Fruit fly (Drosophila melanogaster) whole organism, prepupa: ENCODE data around the gene Larp4B.

ENCODE experiments used
- Blimp-1 ChIP-seq: fragments of 200-800 bp; sonication (Bioruptor generic); optimal IDR thresholded peaks from 3 replicates; lab custom pipeline; 2017; ENCODE audit warnings: missing biosample characterization, missing genetic modification characterization, mild to moderate bottlenecking, moderate library complexity, missing genetic modification reagents
- CG10631 ChIP-seq: fragments of 200-800 bp; sonication (Bioruptor generic); optimal IDR thresholded peaks from 2 replicates; lab custom pipeline; 2016; ENCODE audit warnings: missing biosample characterization, missing genetic modification characterization
- CG10669 ChIP-seq: fragments of 200-800 bp; sonication (Bioruptor generic); optimal IDR thresholded peaks from 3 replicates; lab custom pipeline; 2018; ENCODE audit warnings: missing biosample characterization, mild to moderate bottlenecking, missing genetic modification characterization, moderate library complexity
- CG11294 ChIP-seq: fragments of 200-800 bp; sonication (Bioruptor generic); IDR thresholded peaks from 2 replicates; pipeline ENCODE4 v1.3.6; 2022; ENCODE audit warnings: missing biosample characterization, missing genetic modification characterization
- CG11762 ChIP-seq: fragments of 200-800 bp; sonication (Bioruptor generic); optimal IDR thresholded peaks from 3 replicates; lab custom pipeline; 2016; ENCODE audit warnings: missing biosample characterization, missing genetic modification characterization; ENCODE audit not compliant: insufficient read depth
- CG11902 ChIP-seq: fragments of 200-800 bp; sonication (Bioruptor generic); optimal IDR thresholded peaks from 3 replicates; lab custom pipeline; 2016; ENCODE audit warnings: missing biosample characterization, missing genetic modification characterization
- CG15336 ChIP-seq: fragments of 200-800 bp; sonication (Bioruptor generic); IDR thresholded peaks from 2 replicates; pipeline ENCODE4 v1.3.6; 2022; ENCODE audit warnings: missing biosample characterization, missing genetic modification characterization
- CG16779 ChIP-seq: fragments of 200-800 bp; sonication (Bioruptor generic); optimal IDR thresholded peaks from 3 replicates; lab custom pipeline; 2017; ENCODE audit warnings: missing biosample characterization, mild to moderate bottlenecking, missing genetic modification characterization
- CG3032 ChIP-seq: fragments of 200-800 bp; optimal IDR thresholded peaks from 2 replicates; lab custom pipeline; 2019; ENCODE audit warnings: missing biosample characterization, mild to moderate bottlenecking, missing genetic modification characterization, moderate library complexity
- CG32006 ChIP-seq: fragments of 200-800 bp; sonication (Bioruptor generic); optimal IDR thresholded peaks from 3 replicates; lab custom pipeline; 2017; ENCODE audit warnings: missing biosample characterization, mild to moderate bottlenecking, missing genetic modification characterization
- CG34406 ChIP-seq: fragments of 200-800 bp; sonication (Bioruptor generic); optimal IDR thresholded peaks from 3 replicates; lab custom pipeline; 2016; ENCODE audit warnings: missing biosample characterization, missing genetic modification characterization
- CG3919 ChIP-seq: fragments of 200-800 bp; sonication (Bioruptor generic); optimal IDR thresholded peaks from 3 replicates; lab custom pipeline; 2016; ENCODE audit warnings: missing biosample characterization, missing genetic modification characterization
- CG4318 ChIP-seq: fragments of 200-800 bp; sonication (Bioruptor generic); optimal IDR thresholded peaks from 3 replicates; lab custom pipeline; 2017; ENCODE audit warnings: missing biosample characterization, mild to moderate bottlenecking, missing genetic modification characterization
- CG6808 ChIP-seq: fragments of 200-800 bp; sonication (Bioruptor generic); optimal IDR thresholded peaks from 3 replicates; lab custom pipeline; 2017; ENCODE audit warnings: missing biosample characterization, missing genetic modification characterization, mild to moderate bottlenecking, moderate library complexity, missing genetic modification reagents
- CG6854 ChIP-seq: fragments of 200-800 bp; sonication (Bioruptor generic); optimal IDR thresholded peaks from 2 replicates; lab custom pipeline; 2017; ENCODE audit warnings: missing biosample characterization, mild to moderate bottlenecking, missing genetic modification characterization
- CG7368 ChIP-seq: fragments of 200-800 bp; sonication (Bioruptor generic); optimal IDR thresholded peaks from 3 replicates; lab custom pipeline; 2016; ENCODE audit warnings: missing biosample characterization, missing genetic modification characterization
- CG8119 ChIP-seq: fragments of 200-800 bp; sonication (Bioruptor generic); IDR thresholded peaks from 3 replicates; pipeline ENCODE4 v1.3.6; 2022; ENCODE audit warnings: missing biosample characterization, missing genetic modification characterization
- CG8319 ChIP-seq: fragments of 200-800 bp; sonication (Bioruptor generic); optimal IDR thresholded peaks from 3 replicates; lab custom pipeline; 2016; ENCODE audit warnings: missing biosample characterization, missing genetic modification characterization
- CG8632 ChIP-seq: fragments of 200-800 bp; sonication (Bioruptor generic); optimal IDR thresholded peaks from 3 replicates; lab custom pipeline; 2016; ENCODE audit warnings: missing biosample characterization, missing genetic modification characterization
- CG9139 ChIP-seq: fragments of 200-800 bp; sonication (Bioruptor generic); optimal IDR thresholded peaks from 3 replicates; lab custom pipeline; 2017; ENCODE audit warnings: missing biosample characterization, mild to moderate bottlenecking, missing genetic modification characterization
- Eip75B ChIP-seq: fragments of 200-800 bp; sonication (Bioruptor generic); optimal IDR thresholded peaks from 3 replicates; lab custom pipeline; 2016; ENCODE audit warnings: missing biosample characterization, missing genetic modification characterization
- Eip78C ChIP-seq: fragments of 200-800 bp; sonication (Bioruptor generic); peaks from one replicate; lab custom pipeline; 2016; ENCODE audit warnings: missing biosample characterization, missing genetic modification characterization
- Eip93F ChIP-seq: fragments of 200-800 bp; sonication (Bioruptor generic); optimal IDR thresholded peaks from 2 replicates; lab custom pipeline; 2016; ENCODE audit warnings: missing biosample characterization, mild to moderate bottlenecking, missing genetic modification characterization
- Ets96B ChIP-seq: fragments of 200-800 bp; optimal IDR thresholded peaks from 2 replicates; lab custom pipeline; 2019; ENCODE audit warnings: missing biosample characterization, mild to moderate bottlenecking, missing genetic modification characterization, moderate library complexity
- Gug ChIP-seq: fragments of 200-800 bp; sonication (Bioruptor generic); IDR thresholded peaks from 2 replicates; pipeline ENCODE4 v1.3.6; 2022; ENCODE audit warnings: missing biosample characterization, missing genetic modification characterization
- Hr39 ChIP-seq: fragments of 200-800 bp; sonication (Bioruptor generic); optimal IDR thresholded peaks from 2 replicates; lab custom pipeline; 2016; ENCODE audit warnings: missing biosample characterization, missing genetic modification characterization
- Hr4 ChIP-seq: fragments of 200-800 bp; sonication (Bioruptor generic); optimal IDR thresholded peaks from 3 replicates; lab custom pipeline; 2016; ENCODE audit warnings: missing biosample characterization, missing genetic modification characterization
- Lpt ChIP-seq: fragments of 200-800 bp; sonication (Bioruptor generic); optimal IDR thresholded peaks from 3 replicates; lab custom pipeline; 2016; ENCODE audit warnings: missing biosample characterization, missing genetic modification characterization
- Met ChIP-seq: fragments of 200-800 bp; sonication (Bioruptor generic); optimal IDR thresholded peaks from 3 replicates; lab custom pipeline; 2016; ENCODE audit warnings: missing biosample characterization, missing genetic modification characterization
- OdsH ChIP-seq: fragments of 200-800 bp; sonication (Bioruptor generic); optimal IDR thresholded peaks from 3 replicates; lab custom pipeline; 2016; ENCODE audit warnings: missing biosample characterization, missing genetic modification characterization
- Smox ChIP-seq: fragments of 200-800 bp; sonication (Bioruptor generic); optimal IDR thresholded peaks from 3 replicates; lab custom pipeline; 2016; ENCODE audit warnings: missing biosample characterization, missing genetic modification characterization
- Sox14 ChIP-seq: fragments of 200-800 bp; sonication (Bioruptor generic); optimal IDR thresholded peaks from 3 replicates; lab custom pipeline; 2016; ENCODE audit warnings: missing biosample characterization, missing genetic modification characterization
- cyc ChIP-seq: fragments of 200-800 bp; sonication (Bioruptor generic); optimal IDR thresholded peaks from 3 replicates; lab custom pipeline; 2016; ENCODE audit warnings: missing biosample characterization, missing genetic modification characterization
- dac ChIP-seq: fragments of 200-800 bp; sonication (Bioruptor generic); optimal IDR thresholded peaks from 2 replicates; lab custom pipeline; 2017; ENCODE audit warnings: missing biosample characterization, mild to moderate bottlenecking, missing genetic modification characterization
- eg ChIP-seq: fragments of 200-800 bp; sonication (Bioruptor generic); IDR thresholded peaks from 3 replicates; pipeline ENCODE4 v1.3.6; 2022; ENCODE audit warnings: missing biosample characterization, missing genetic modification characterization
- esn ChIP-seq: fragments of 200-800 bp; sonication (Bioruptor generic); optimal IDR thresholded peaks from 2 replicates; lab custom pipeline; 2016; ENCODE audit warnings: missing biosample characterization, mild to moderate bottlenecking, missing genetic modification characterization, moderate library complexity
- fd85E ChIP-seq: fragments of 200-800 bp; sonication (Bioruptor generic); optimal IDR thresholded peaks from 3 replicates; lab custom pipeline; 2016; ENCODE audit warnings: missing biosample characterization, missing genetic modification characterization
- fkh ChIP-seq: fragments of 200-800 bp; sonication (Bioruptor generic); optimal IDR thresholded peaks from 3 replicates; lab custom pipeline; 2017; ENCODE audit warnings: missing biosample characterization, mild to moderate bottlenecking, missing genetic modification characterization, moderate library complexity
- lz ChIP-seq: fragments of 200-800 bp; sonication (Bioruptor generic); optimal IDR thresholded peaks from 3 replicates; lab custom pipeline; 2016; ENCODE audit warnings: missing biosample characterization, missing genetic modification characterization
- net ChIP-seq: fragments of 200-800 bp; sonication (Bioruptor generic); optimal IDR thresholded peaks from 3 replicates; lab custom pipeline; 2016; ENCODE audit warnings: missing biosample characterization, missing genetic modification characterization
- salr ChIP-seq, 2 experiments: fragments of 200-800 bp; sonication (Bioruptor generic); optimal IDR thresholded peaks; 3 replicates each; lab custom pipeline; 2016 to 2018; ENCODE audit warnings: missing biosample characterization in 2 of 2, missing genetic modification characterization in 2 of 2, mild to moderate bottlenecking in 1 of 2
- spab ChIP-seq: fragments of 200-800 bp; sonication (Bioruptor generic); optimal IDR thresholded peaks from 2 replicates; lab custom pipeline; 2017; ENCODE audit warnings: missing biosample characterization, mild to moderate bottlenecking, missing genetic modification characterization, missing genetic modification reagents
- ss ChIP-seq, 2 experiments: fragments of 200-800 bp; sonication (Bioruptor generic); optimal IDR thresholded peaks; 2 replicates in 1 of 2; 3 replicates in 1 of 2; lab custom pipeline; 2017 to 2018; ENCODE audit warnings: mild to moderate bottlenecking in 2 of 2, missing biosample characterization in 2 of 2, missing genetic modification characterization in 2 of 2, moderate library complexity in 1 of 2
- topi ChIP-seq: fragments of 200-800 bp; sonication (Bioruptor generic); optimal IDR thresholded peaks from 3 replicates; lab custom pipeline; 2016; ENCODE audit warnings: missing biosample characterization, missing genetic modification characterization

Larp4B gene

DNA sequence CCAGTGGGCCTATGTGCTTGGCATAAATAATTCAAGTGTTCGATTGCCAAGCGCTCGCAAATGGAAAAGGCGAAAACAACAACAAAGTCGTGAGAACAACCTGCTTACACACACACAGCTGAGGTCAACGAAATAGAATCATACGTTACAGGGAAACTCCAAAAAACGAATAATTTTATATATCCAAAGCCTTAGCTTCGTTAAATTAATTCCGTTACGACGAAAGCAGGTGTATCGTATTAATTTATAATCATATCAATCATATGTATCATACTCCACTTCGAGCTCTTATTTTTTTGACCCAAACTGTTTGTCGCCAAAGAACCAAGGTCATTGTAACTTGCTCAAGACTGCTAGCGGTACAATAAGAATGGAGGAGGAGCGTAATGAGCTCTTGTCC is 45.2 kb upstream of the Larp4B start (continued):
- TF ChIP-seq CG6808 (GFP tag; lab: Kevin White, UChicago) = peak; percentile 91
- TF ChIP-seq OdsH (GFP tag; lab: Kevin White, UChicago) = no peak
- TF ChIP-seq CG32006 (GFP tag; lab: Kevin White, UChicago) = peak; percentile 85
- no peak for TF ChIP-seq CG4318 (GFP tag; lab: Kevin White, UChicago)
- peak; percentile 85 for TF ChIP-seq CG8319 (GFP tag; lab: Kevin White, UChicago)
- peak in 1 of 2 experiments; percentile 84 for TF ChIP-seq salr (GFP tag; optimal IDR thresholded peaks at IDR 0.05; lab: Kevin White, UChicago)
- TF ChIP-seq CG10669 (GFP tag; lab: Kevin White, UChicago) = peak; percentile 93
- TF ChIP-seq eg (GFP tag; lab: Robert Waterston, UW) = peak; percentile 95
- no peak for TF ChIP-seq CG10631 (GFP tag; lab: Kevin White, UChicago)
- TF ChIP-seq CG9139 (GFP tag; lab: Kevin White, UChicago) = peak; percentile 86
- peak; percentile 76 for TF ChIP-seq Lpt (GFP tag; lab: Kevin White, UChicago)
- peak; percentile 94 for TF ChIP-seq esn (GFP tag; lab: Kevin White, UChicago)
- TF ChIP-seq CG11902 = peak; percentile 83
- peak; percentile 93 for TF ChIP-seq Met (GFP tag; lab: Kevin White, UChicago)
- TF ChIP-seq fkh (GFP tag; lab: Kevin White, UChicago) = no peak
- TF ChIP-seq cyc = peak; percentile 93
- peak; percentile 75 for TF ChIP-seq Hr4 (GFP tag; lab: Kevin White, UChicago)
- peak; percentile 86 for TF ChIP-seq Eip93F (GFP tag; lab: Kevin White, UChicago)
- TF ChIP-seq CG6854 (GFP tag; lab: Kevin White, UChicago) = peak; percentile 89
- TF ChIP-seq CG7368 (GFP tag; lab: Kevin White, UChicago) = peak; percentile 88
- peak; percentile 96 for TF ChIP-seq Eip75B (GFP tag; lab: Kevin White, UChicago)
- peak; percentile 90 for TF ChIP-seq CG8632
- peak; percentile 93 for TF ChIP-seq lz (GFP tag; lab: Kevin White, UChicago)
- TF ChIP-seq Gug (GFP tag; lab: Robert Waterston, UW) = peak; percentile 86
- TF ChIP-seq CG11762 (GFP tag; lab: Kevin White, UChicago) = peak; percentile 83
- TF ChIP-seq CG15336 (GFP tag; lab: Robert Waterston, UW) = peak; percentile 88
- TF ChIP-seq dac = peak; percentile 35
- TF ChIP-seq Blimp-1 (GFP tag; lab: Kevin White, UChicago) = peak; percentile 76

- TF ChIP-seq Eip78C (GFP tag; lab: Kevin White, UChicago) = no peak
- no peak for TF ChIP-seq CG6854 (GFP tag; lab: Kevin White, UChicago)
- TF ChIP-seq CG11294 (GFP tag; lab: Robert Waterston, UW) = no peak
- TF ChIP-seq CG34406 = no peak
- no peak for TF ChIP-seq topi (GFP tag; lab: Kevin White, UChicago)
- TF ChIP-seq Eip75B (GFP tag; lab: Kevin White, UChicago) = no peak
- TF ChIP-seq net (GFP tag; lab: Kevin White, UChicago) = no peak
- TF ChIP-seq spab = no peak
- TF ChIP-seq OdsH (GFP tag; lab: Kevin White, UChicago) = no peak
- TF ChIP-seq ss (GFP tag; optimal IDR thresholded peaks at IDR 0.05; lab: Kevin White, UChicago) = no peak
- no peak for TF ChIP-seq Ets96B (tag; lab: Kevin White, UChicago)
- no peak for TF ChIP-seq CG7368 (GFP tag; lab: Kevin White, UChicago)
- TF ChIP-seq Met (GFP tag; lab: Kevin White, UChicago) = no peak
- TF ChIP-seq, all 60 proteins: peak for 0
Observed at dm6 chr3L:3184104-3184503, 40.5 kb upstream of the Larp4B start, which contains the start of gene CG42494. TSS of gene CG42494 (plus strand) at chr3L:3184404.

DNA sequence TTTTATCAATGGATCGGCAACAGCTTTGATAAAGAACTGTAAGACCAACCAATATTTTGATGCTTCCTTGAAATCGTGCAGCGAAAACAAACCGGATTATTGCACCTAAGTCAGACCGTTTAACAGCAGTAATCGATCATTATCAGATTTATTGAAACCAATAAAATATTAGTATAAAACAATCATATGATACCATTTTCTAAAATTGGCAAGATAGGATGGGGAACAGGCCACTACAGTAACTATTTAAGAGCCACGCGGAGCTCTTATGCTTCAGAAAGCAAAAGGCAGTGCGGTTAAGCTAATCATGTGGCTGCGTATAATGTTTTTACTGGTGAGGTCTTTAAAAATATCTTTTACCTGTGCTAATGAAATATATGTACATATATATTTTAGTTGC is 38.3 kb upstream of the Larp4B start, which contains the start of gene CG32284:
Gene CG32284 (plus strand): TSS at position 301 of the 400 bp plus-strand sequence.
- TF ChIP-seq Eip78C (GFP tag; lab: Kevin White, UChicago) (no peak), Met (GFP tag; lab: Kevin White, UChicago) (no peak), CG8119 (GFP tag; lab: Robert Waterston, UW) (no peak), ss (GFP tag; optimal IDR thresholded peaks at IDR 0.05; lab: Kevin White, UChicago) (no peak), CG8319 (GFP tag; lab: Kevin White, UChicago) (no peak), CG3919 (no peak), CG11762 (GFP tag; lab: Kevin White, UChicago) (no peak), fd85E (no peak), Ets96B (tag; lab: Kevin White, UChicago) (no peak), Sox14 (GFP tag; lab: Kevin White, UChicago) (no peak), CG3032 (no peak), CG16779 (tag; lab: Kevin White, UChicago) (no peak), Hr39 (GFP tag; lab: Kevin White, UChicago) (no peak), spab (no peak), CG7368 (GFP tag; lab: Kevin White, UChicago) (no peak), Smox (GFP tag; lab: Kevin White, UChicago) (no peak), Eip93F (GFP tag; lab: Kevin White, UChicago) (no peak), Eip75B (GFP tag; lab: Kevin White, UChicago) (no peak), dac (no peak)
